Fruit fly (Drosophila melanogaster): ENCODE data around the gene CycJ.

- no peak for TF ChIP-seq CG34224 (GFP tag; IDR thresholded peaks at IDR 0.05; ENCODE audit: partially characterized antibody)
- TF ChIP-seq zfh1 (GFP tag; IDR thresholded peaks at IDR 0.05), result no peak
- no peak for TF ChIP-seq br (optimal IDR thresholded peaks at IDR 0.05)
- TF ChIP-seq CG13296 (GFP tag; optimal IDR thresholded peaks at IDR 0.05), result no peak
- TF ChIP-seq usp (GFP tag; optimal IDR thresholded peaks at IDR 0.05), result no peak
- TF ChIP-seq ERR (GFP tag; optimal IDR thresholded peaks at IDR 0.05), result no peak
Measured at dm6 chr3L:3485088-3485710, 19.0 kb downstream of the CycJ start.
